Worm (Caenorhabditis elegans) whole organism, L4 larva: ENCODE data around the gene Y22D7AL.4.
A peak's percentile ranks its signal among the peaks of the same experiment; 100 is the strongest.

ENCODE experiments used
- F10B5.3 ChIP-seq: sonication (generic microtip); optimal IDR thresholded peaks from 2 replicates; lab custom pipeline; 2016; ENCODE audit warnings: mild to moderate bottlenecking, missing genetic modification characterization, missing compliant biosample characterization
- F37D6.2 ChIP-seq: sonication (generic microtip); optimal IDR thresholded peaks from 2 replicates; lab custom pipeline; 2016; ENCODE audit warnings: mild to moderate bottlenecking, missing genetic modification characterization, missing compliant biosample characterization
- F44E2.7 ChIP-seq: fragments of 200-800 bp; sonication (Bioruptor generic); IDR thresholded peaks from 2 replicates; pipeline ENCODE4 v2.1.2; 2022; ENCODE audit warnings: missing genetic modification characterization, missing compliant biosample characterization
- R02D3.7 ChIP-seq: fragments of 150-350 bp; sonication (generic microtip); optimal IDR thresholded peaks from 3 replicates; lab custom pipeline; 2014; ENCODE audit warnings: missing biosample characterization, missing genetic modification characterization
- T20F7.1 ChIP-seq: fragments of 200-800 bp; sonication (Bioruptor generic); optimal IDR thresholded peaks from 2 replicates; lab custom pipeline; 2018; ENCODE audit warnings: mild to moderate bottlenecking, missing genetic modification characterization, missing compliant biosample characterization
- Y105C5A.15 ChIP-seq: fragments of 200-800 bp; sonication (Bioruptor generic); IDR thresholded peaks from 2 replicates; pipeline ENCODE4 v1.3.6; 2022; ENCODE audit warnings: missing genetic modification characterization, missing compliant biosample characterization
- Y75B8A.6 ChIP-seq: fragments of 200-800 bp; sonication (Bioruptor generic); IDR thresholded peaks from 2 replicates; pipeline ENCODE4 v1.3.6; 2022; ENCODE audit warnings: missing genetic modification reagents, missing genetic modification characterization, missing compliant biosample characterization
- ZK337.2 ChIP-seq: fragments of 200-800 bp; sonication (Bioruptor generic); IDR thresholded peaks from 2 replicates; pipeline ENCODE4 v1.3.6; 2022; ENCODE audit warnings: missing genetic modification reagents, missing genetic modification characterization, missing compliant biosample characterization
- ZK546.5 ChIP-seq, 2 experiments: sonication (generic microtip); optimal IDR thresholded peaks; 2 replicates each; lab custom pipeline; 2017; ENCODE audit warnings: missing biosample characterization in 2 of 2, missing genetic modification characterization in 2 of 2
- aha-1 ChIP-seq: fragments of 150-350 bp; peaks from one replicate; lab custom pipeline; 2014; ENCODE audit warnings: missing biosample characterization, missing genetic modification characterization
- arid-1 ChIP-seq: fragments of 200-800 bp; sonication (Bioruptor generic); conservative IDR thresholded peaks from 2 replicates; pipeline ENCODE4 v1.3.6; 2022; ENCODE audit warnings: missing genetic modification reagents, missing genetic modification characterization, missing compliant biosample characterization
- attf-4 ChIP-seq: sonication (generic microtip); optimal IDR thresholded peaks from 3 replicates; lab custom pipeline; 2017; ENCODE audit warnings: missing biosample characterization, missing genetic modification characterization
- ceh-20 ChIP-seq: fragments of 200-800 bp; sonication (Bioruptor generic); IDR thresholded peaks from 2 replicates; pipeline ENCODE4 v1.3.6; 2022; ENCODE audit warnings: missing genetic modification reagents, missing genetic modification characterization, missing compliant biosample characterization
- ceh-44 ChIP-seq: fragments of 200-800 bp; sonication (Bioruptor generic); IDR thresholded peaks from 2 replicates; pipeline ENCODE4 v1.3.6; 2022; ENCODE audit warnings: missing genetic modification reagents, missing genetic modification characterization, missing compliant biosample characterization
- ceh-62 ChIP-seq: sonication (generic microtip); optimal IDR thresholded peaks from 2 replicates; lab custom pipeline; 2017; ENCODE audit warnings: missing biosample characterization, missing genetic modification characterization
- ces-1 ChIP-seq: fragments of 150-350 bp; sonication (generic microtip); optimal IDR thresholded peaks from 4 replicates; lab custom pipeline; 2014; ENCODE audit warnings: missing biosample characterization, missing genetic modification reagents, missing genetic modification characterization
- daf-16 ChIP-seq, 3 experiments: sonication (generic microtip); optimal IDR thresholded peaks; 2 replicates each; lab custom pipeline; 2016 to 2017; ENCODE audit warnings: missing genetic modification characterization in 3 of 3, missing genetic modification reagents in 3 of 3, mild to moderate bottlenecking in 2 of 3, missing compliant biosample characterization in 2 of 3, missing biosample characterization in 1 of 3, moderate library complexity in 1 of 3
- dmd-8 ChIP-seq: fragments of 200-800 bp; sonication (Bioruptor generic); IDR thresholded peaks from 2 replicates; pipeline ENCODE4 v1.3.6; 2022; ENCODE audit warnings: missing genetic modification characterization, missing compliant biosample characterization
- dmd-9 ChIP-seq: fragments of 200-800 bp; sonication (Bioruptor generic); IDR thresholded peaks from 2 replicates; pipeline ENCODE4 v1.3.6; 2022; ENCODE audit warnings: missing genetic modification reagents, missing genetic modification characterization, missing compliant biosample characterization
- duxl-1 ChIP-seq: sonication (generic microtip); optimal IDR thresholded peaks from 2 replicates; lab custom pipeline; 2016; ENCODE audit warnings: mild to moderate bottlenecking, missing genetic modification characterization, moderate library complexity, missing compliant biosample characterization; ENCODE audit not compliant: poor library complexity
- dve-1 ChIP-seq: sonication (generic microtip); optimal IDR thresholded peaks from 2 replicates; lab custom pipeline; 2017; ENCODE audit warnings: antibody characterized with exemption, mild to moderate bottlenecking, missing genetic modification characterization, missing compliant biosample characterization; ENCODE audit not compliant: insufficient read depth
- hif-1 ChIP-seq, 2 experiments: sonication (generic microtip); optimal IDR thresholded peaks; 2 replicates each; lab custom pipeline; 2016 to 2017; ENCODE audit warnings: missing compliant biosample characterization in 2 of 2, missing genetic modification characterization in 2 of 2, missing genetic modification reagents in 2 of 2, missing genotype in 2 of 2, mild to moderate bottlenecking in 1 of 2
- hmg-1.1 ChIP-seq: fragments of 200-800 bp; sonication (Bioruptor generic); IDR thresholded peaks from 2 replicates; pipeline ENCODE4 v1.3.6; 2022; ENCODE audit warnings: missing genetic modification reagents, missing genetic modification characterization, missing compliant biosample characterization
- lin-15B ChIP-seq: fragments of 150-350 bp; sonication (generic microtip); optimal IDR thresholded peaks from 3 replicates; lab custom pipeline; 2014; ENCODE audit warnings: missing biosample characterization, missing genetic modification characterization
- lin-38 ChIP-seq: fragments of 200-800 bp; sonication (Bioruptor generic); IDR thresholded peaks from 2 replicates; pipeline ENCODE4 v1.3.6; 2022; ENCODE audit warnings: missing genetic modification reagents, missing genetic modification characterization, missing compliant biosample characterization
- lir-3 ChIP-seq: sonication (generic microtip); optimal IDR thresholded peaks from 2 replicates; lab custom pipeline; 2016; ENCODE audit warnings: mild to moderate bottlenecking, missing genetic modification characterization, missing compliant biosample characterization
- lsy-2 ChIP-seq, 2 experiments: fragments of 150-350 bp in 1 of 2; sonication (generic microtip) in 1 of 2; optimal IDR thresholded peaks; 2 replicates each; lab custom pipeline; 2014 to 2017; ENCODE audit warnings: missing biosample characterization in 2 of 2, missing genetic modification characterization in 2 of 2
- madf-5 ChIP-seq, 2 experiments: fragments of 200-800 bp; sonication (Bioruptor generic); IDR thresholded peaks; 2 replicates each; pipeline ENCODE4 v1.3.6; 2022; ENCODE audit warnings: missing compliant biosample characterization in 2 of 2, missing genetic modification characterization in 2 of 2
- madf-9 ChIP-seq: fragments of 200-800 bp; sonication (Bioruptor generic); conservative IDR thresholded peaks from 2 replicates; pipeline ENCODE4 v1.3.6; 2022; ENCODE audit warnings: missing genetic modification reagents, missing genetic modification characterization, missing compliant biosample characterization
- mdl-1 ChIP-seq, 2 experiments: fragments of 150-350 bp in 1 of 2; sonication (generic microtip) in 1 of 2; optimal IDR thresholded peaks; 2 replicates each; lab custom pipeline; 2014 to 2017; ENCODE audit warnings: missing biosample characterization in 2 of 2, missing genetic modification characterization in 2 of 2
- mes-2 ChIP-seq: sonication (generic microtip); optimal IDR thresholded peaks from 2 replicates; lab custom pipeline; 2016; ENCODE audit warnings: missing genotype, mild to moderate bottlenecking, missing genetic modification characterization, missing compliant biosample characterization; ENCODE audit not compliant: poor library complexity, severe bottlenecking
- mxl-2 ChIP-seq: fragments of 200-800 bp; sonication (Bioruptor generic); conservative IDR thresholded peaks from 2 replicates; pipeline ENCODE4 v1.3.6; 2022; ENCODE audit warnings: missing genetic modification reagents, missing genetic modification characterization, missing compliant biosample characterization
- nhr-10 ChIP-seq: fragments of 150-350 bp; optimal IDR thresholded peaks from 2 replicates; lab custom pipeline; 2014; ENCODE audit warnings: missing biosample characterization, missing genetic modification characterization
- nhr-11 ChIP-seq: fragments of 150-350 bp; optimal IDR thresholded peaks from 2 replicates; lab custom pipeline; 2014; ENCODE audit warnings: missing biosample characterization, missing genetic modification characterization
- nhr-25 ChIP-seq: sonication (generic microtip); optimal IDR thresholded peaks from 2 replicates; lab custom pipeline; 2017; ENCODE audit warnings: missing genetic modification characterization, mild to moderate bottlenecking, missing compliant biosample characterization, antibody characterized with exemption, moderate library complexity, borderline replicate concordance; ENCODE audit not compliant: insufficient read depth
- nhr-41 ChIP-seq: fragments of 200-800 bp; sonication (Bioruptor generic); IDR thresholded peaks from 2 replicates; pipeline ENCODE4 v1.3.6; 2022; ENCODE audit warnings: missing genetic modification reagents, missing genetic modification characterization, missing compliant biosample characterization
- nhr-42 ChIP-seq: fragments of 200-800 bp; sonication (Bioruptor generic); IDR thresholded peaks from 2 replicates; pipeline ENCODE4 v1.3.6; 2022; ENCODE audit warnings: missing genetic modification characterization, missing compliant biosample characterization
- nhr-6 ChIP-seq: fragments of 150-350 bp; optimal IDR thresholded peaks from 2 replicates; lab custom pipeline; 2014; ENCODE audit warnings: missing biosample characterization, missing genetic modification characterization
- rbr-2 ChIP-seq: sonication (generic microtip); optimal IDR thresholded peaks from 2 replicates; lab custom pipeline; 2016; ENCODE audit warnings: missing genotype, missing genetic modification characterization, missing compliant biosample characterization
- spr-1 ChIP-seq: sonication (generic microtip); optimal IDR thresholded peaks from 2 replicates; lab custom pipeline; 2016; ENCODE audit warnings: mild to moderate bottlenecking, missing genetic modification characterization, missing compliant biosample characterization
- tag-97 ChIP-seq: fragments of 200-800 bp; sonication (Bioruptor generic); IDR thresholded peaks from 2 replicates; pipeline ENCODE4 v1.3.6; 2022; ENCODE audit warnings: missing genetic modification characterization, missing compliant biosample characterization
- tra-1 ChIP-seq: fragments of 200-800 bp; sonication (Bioruptor generic); IDR thresholded peaks from 2 replicates; pipeline ENCODE4 v1.3.6; 2022; ENCODE audit warnings: missing genetic modification reagents, missing genetic modification characterization, missing compliant biosample characterization
- unc-130 ChIP-seq: sonication (generic microtip); optimal IDR thresholded peaks from 2 replicates; lab custom pipeline; 2016; ENCODE audit warnings: missing genetic modification reagents, missing genetic modification characterization, missing compliant biosample characterization
- unc-39 ChIP-seq: sonication (generic microtip); optimal IDR thresholded peaks from 2 replicates; lab custom pipeline; 2017; ENCODE audit warnings: missing biosample characterization, missing genetic modification characterization
- vab-7 ChIP-seq: fragments of 200-800 bp; sonication (Bioruptor generic); IDR thresholded peaks from 2 replicates; pipeline ENCODE4 v1.3.6; 2022; ENCODE audit warnings: missing genetic modification reagents, missing genetic modification characterization, missing compliant biosample characterization
- zag-1 ChIP-seq: fragments of 150-350 bp; optimal IDR thresholded peaks from 2 replicates; lab custom pipeline; 2014; ENCODE audit warnings: missing biosample characterization, missing genetic modification characterization
- zfp-3 ChIP-seq: fragments of 200-800 bp; sonication (Bioruptor generic); conservative IDR thresholded peaks from 2 replicates; pipeline ENCODE4 v1.3.6; 2022; ENCODE audit warnings: missing genetic modification reagents, missing genetic modification characterization, missing compliant biosample characterization
- zip-2 ChIP-seq: fragments of 150-350 bp; optimal IDR thresholded peaks from 2 replicates; lab custom pipeline; 2014; ENCODE audit warnings: missing biosample characterization, missing genetic modification characterization
- ztf-7 ChIP-seq: fragments of 150-350 bp; optimal IDR thresholded peaks from 2 replicates; lab custom pipeline; 2014; ENCODE audit warnings: missing biosample characterization, missing genetic modification characterization

Gene Y22D7AL.4

ce11 chrIII:1600670-1601194 lies 25.7 kb upstream of the Y22D7AL.4 start, which contains the start of gene sms-3 (continued):
- TF ChIP-seq nhr-42 = no peak
- no peak for TF ChIP-seq lin-15B
- TF ChIP-seq ceh-44 (GFP tag; lab: Robert Waterston, UW) = 0 out of 2 replicates have a peak, but pooled peaks have one; percentile 9
- no peak for TF ChIP-seq F37D6.2 (tag; lab: Kevin White, UChicago)
- peak; percentile 79 for TF ChIP-seq unc-130 (GFP tag; lab: Kevin White, UChicago)
- no peak for TF ChIP-seq nhr-10
- TF ChIP-seq aha-1 (tag; lab: Kevin White, UChicago) = peak; percentile 42
- TF ChIP-seq Y75B8A.6 (GFP tag; lab: Robert Waterston, UW) = peak; percentile 78; the same call in 1 of the 2 replicates
- peak; percentile 73 for TF ChIP-seq dmd-8
- no peak for TF ChIP-seq zag-1 (tag; lab: Kevin White, UChicago)
- peak; percentile 61 for TF ChIP-seq duxl-1 (tag; lab: Kevin White, UChicago)
- TF ChIP-seq ztf-7 (tag; lab: Kevin White, UChicago) = no peak
- no peak for TF ChIP-seq attf-4 (tag; lab: Kevin White, UChicago)
- peak in 1 of 2 experiments; percentile 47 for TF ChIP-seq lsy-2 (tag; optimal IDR thresholded peaks at IDR 0.05; lab: Kevin White, UChicago)
- TF ChIP-seq dmd-9 (GFP tag; lab: Robert Waterston, UW) = peak; percentile 23; the same call in 1 of the 2 replicates
- peak; percentile 79; the same call in 1 of the 2 replicates for TF ChIP-seq Y105C5A.15
- peak; percentile 9 for TF ChIP-seq T20F7.1 (GFP tag; lab: Kevin White, UChicago)
- TF ChIP-seq dve-1 (tag; lab: Kevin White, UChicago) = no peak
- peak in 1 of 2 experiments; percentile 6 for TF ChIP-seq hif-1 (tag; optimal IDR thresholded peaks at IDR 0.05; lab: Kevin White, UChicago)
- TF ChIP-seq unc-39 = no peak
- TF ChIP-seq lin-38 (GFP tag; lab: Robert Waterston, UW) = peak; percentile 75
- peak; percentile 29 for TF ChIP-seq spr-1 (tag; lab: Kevin White, UChicago)
- 0 out of 2 replicates have a peak, but pooled peaks have one; percentile 23 for TF ChIP-seq hmg-1.1 (GFP tag; lab: Robert Waterston, UW)
- no peak for TF ChIP-seq rbr-2
- peak; percentile 68 for TF ChIP-seq vab-7 (GFP tag; lab: Robert Waterston, UW)
- TF ChIP-seq ces-1 (GFP tag; lab: Kevin White, UChicago) = no peak
- 0 out of 2 replicates have a peak, but pooled peaks have one; percentile 23 for TF ChIP-seq ceh-20 (GFP tag; lab: Robert Waterston, UW)
- no peak for TF ChIP-seq ZK546.5 (tag; optimal IDR thresholded peaks at IDR 0.05; lab: Kevin White, UChicago)
- peak; percentile 43; the same call in 1 of the 2 replicates for TF ChIP-seq madf-9 (GFP tag; lab: Robert Waterston, UW)
- 0 out of 2 replicates have a peak, but pooled peaks have one; percentile 36 for TF ChIP-seq zfp-3 (GFP tag; lab: Robert Waterston, UW)
- TF ChIP-seq tra-1 (GFP tag; lab: Robert Waterston, UW) = peak; percentile 79; the same call in 1 of the 2 replicates
- peak in 1 of 2 experiments; percentile 94; a peak in 2 of 4 replicates for TF ChIP-seq madf-5 (GFP tag; IDR thresholded peaks at IDR 0.05; lab: Robert Waterston, UW)
- TF ChIP-seq ceh-62 (tag; lab: Kevin White, UChicago) = no peak
- TF ChIP-seq nhr-25 (tag; lab: Kevin White, UChicago) = no peak
- peak; percentile 68 for TF ChIP-seq lir-3 (tag; lab: Kevin White, UChicago)
- no peak for TF ChIP-seq F10B5.3 (tag; lab: Kevin White, UChicago)
- peak in 1 of 2 experiments; percentile 48 for TF ChIP-seq daf-16 (GFP tag; optimal IDR thresholded peaks at IDR 0.05; lab: Kevin White, UChicago)
- peak; percentile 44 for TF ChIP-seq daf-16 (tag; optimal IDR thresholded peaks at IDR 0.05; lab: Kevin White, UChicago)
- TF ChIP-seq mes-2 (tag; lab: Kevin White, UChicago) = peak; percentile 68
- TF ChIP-seq arid-1 (GFP tag; lab: Robert Waterston, UW) = peak; percentile 58; the same call in 1 of the 2 replicates
- TF ChIP-seq R02D3.7 = no peak
- no peak for TF ChIP-seq mdl-1 (tag; optimal IDR thresholded peaks at IDR 0.05; lab: Kevin White, UChicago)
- TF ChIP-seq F44E2.7 (GFP tag; lab: Robert Waterston, UW) = peak; percentile 87; the same call in 1 of the 2 replicates
- TF ChIP-seq ZK337.2 (GFP tag; lab: Robert Waterston, UW) = peak; percentile 75
- no peak for TF ChIP-seq tag-97 (GFP tag; lab: Robert Waterston, UW)
- no peak for TF ChIP-seq nhr-11 (tag; lab: Kevin White, UChicago)
- no peak for TF ChIP-seq zip-2
- no peak for TF ChIP-seq nhr-6 (tag; lab: Kevin White, UChicago)
- no peak for TF ChIP-seq mxl-2 (GFP tag; lab: Robert Waterston, UW)
- TF ChIP-seq nhr-41 = peak; percentile 66; the same call in 1 of the 2 replicates
